Worm (Caenorhabditis elegans): ENCODE measurements around the gene F52D2.5.

DNA sequence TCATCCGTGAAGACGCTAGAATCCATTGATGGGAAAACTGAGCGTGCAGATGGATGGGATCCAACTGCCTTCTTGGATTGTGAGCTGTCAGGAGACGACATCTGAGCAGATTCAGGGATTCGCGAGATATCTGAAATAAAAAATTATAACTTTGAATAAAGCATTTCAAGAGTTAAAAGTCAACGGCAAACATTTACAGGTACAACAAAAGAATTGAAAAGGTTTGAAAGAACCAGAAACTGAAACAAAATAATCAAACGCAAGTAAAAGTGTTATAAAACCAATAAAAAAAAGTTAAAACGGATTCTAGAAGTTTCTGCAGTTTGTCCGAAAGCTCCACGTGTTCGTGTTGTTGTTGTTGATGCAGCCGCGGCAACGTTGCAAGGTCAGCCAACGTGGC, 34.7 kb downstream of the F52D2.5 start, which contains the start of gene Y59E1A.4:
- TF ChIP-seq ceh-82 (tag; optimal IDR thresholded peaks at IDR 0.05): no peak
- TF ChIP-seq lin-39 (tag; optimal IDR thresholded peaks at IDR 0.05): no peak
- no peak for TF ChIP-seq elt-1 (tag; optimal IDR thresholded peaks at IDR 0.05)
- TF ChIP-seq ztf-4 (tag; optimal IDR thresholded peaks at IDR 0.05): no peak
- TF ChIP-seq zag-1 (tag; optimal IDR thresholded peaks at IDR 0.05): no peak
- TF ChIP-seq mml-1 (tag; optimal IDR thresholded peaks at IDR 0.05): no peak
- no peak for TF ChIP-seq elt-2 (tag; optimal IDR thresholded peaks at IDR 0.05)
- no peak for TF ChIP-seq nhr-11 (tag; optimal IDR thresholded peaks at IDR 0.05)
- TF ChIP-seq lin-15B (tag; optimal IDR thresholded peaks at IDR 0.05): no peak
- no peak for TF ChIP-seq snpc-4 (tag; optimal IDR thresholded peaks at IDR 0.05)
- TF ChIP-seq mdl-1 (tag; optimal IDR thresholded peaks at IDR 0.05): no peak
- TF ChIP-seq elt-3 (tag; optimal IDR thresholded peaks at IDR 0.05): no peak
- TF ChIP-seq ama-1 (optimal IDR thresholded peaks at IDR 0.05): no peak
- no peak for TF ChIP-seq ceh-16 (tag; optimal IDR thresholded peaks at IDR 0.05)
